Worm (Caenorhabditis elegans): ENCODE results near the gene tag-314.

DNA sequence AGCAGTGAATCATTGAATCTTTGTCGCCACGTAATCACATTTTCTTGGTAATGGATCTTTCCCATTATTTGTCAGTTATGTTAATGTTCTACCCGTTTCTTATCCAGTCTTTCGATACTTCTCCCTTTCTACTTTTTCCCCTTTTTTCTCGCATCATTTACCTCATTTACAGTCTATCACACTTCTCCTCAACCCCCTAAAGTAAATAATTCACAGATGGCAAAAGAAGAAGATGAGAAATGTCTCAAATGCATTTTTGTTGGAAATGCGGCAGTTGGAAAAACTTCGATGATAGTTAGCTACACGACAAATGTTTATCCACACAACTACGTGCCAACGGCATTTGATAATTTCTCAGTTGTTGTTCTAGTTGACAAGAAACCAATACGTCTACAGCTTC lies 33.6 kb upstream of the tag-314 start, which contains the start of gene chw-1:
- TF ChIP-seq mdl-1 (tag; optimal IDR thresholded peaks at IDR 0.05) (no peak), nhr-77 (tag; optimal IDR thresholded peaks at IDR 0.05) (no peak), nhr-12 (tag; optimal IDR thresholded peaks at IDR 0.05) (no peak), ztf-11 (tag; optimal IDR thresholded peaks at IDR 0.05) (no peak), sma-3 (GFP tag; optimal IDR thresholded peaks at IDR 0.05) (no peak), aly-2 (tag; optimal IDR thresholded peaks at IDR 0.05) (no peak), ceh-16 (tag; optimal IDR thresholded peaks at IDR 0.05) (no peak), dmd-4 (tag; optimal IDR thresholded peaks at IDR 0.05) (no peak), zag-1 (tag; optimal IDR thresholded peaks at IDR 0.05) (no peak), ztf-4 (tag; optimal IDR thresholded peaks at IDR 0.05) (no peak), skn-1 (tag; optimal IDR thresholded peaks at IDR 0.05) (no peak), F13H6.1 (tag; optimal IDR thresholded peaks at IDR 0.05) (no peak)
